Fruit fly (Drosophila melanogaster): ENCODE measurements around the gene CheA7a.

Gene CheA7a

DNA sequence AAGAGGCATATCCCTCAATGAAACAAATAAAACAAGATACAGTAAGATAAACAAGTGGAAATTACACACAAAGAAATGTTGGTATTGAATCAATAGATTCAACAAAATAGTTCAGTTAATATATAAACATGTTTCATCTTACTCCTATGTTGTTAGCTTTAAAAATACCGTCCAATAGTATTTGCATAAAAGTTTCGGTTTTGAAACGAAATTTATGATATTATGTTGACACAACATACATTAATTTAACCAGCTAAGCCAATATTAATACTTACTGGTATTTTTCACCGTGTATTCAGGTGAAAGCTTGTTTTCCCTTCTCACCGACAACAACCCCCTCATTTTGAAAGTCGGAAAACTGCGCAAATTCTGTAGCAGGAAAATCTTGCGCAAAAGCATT lies 39.4 kb upstream of the CheA7a start:
- TF ChIP-seq usp (GFP tag; optimal IDR thresholded peaks at IDR 0.05) (no peak), EcR (GFP tag; optimal IDR thresholded peaks at IDR 0.05) (no peak), CG8478 (optimal IDR thresholded peaks at IDR 0.05) (no peak), psq (optimal IDR thresholded peaks at IDR 0.05) (no peak), pan (optimal IDR thresholded peaks at IDR 0.05) (no peak), Dll (optimal IDR thresholded peaks at IDR 0.05) (no peak)

DNA sequence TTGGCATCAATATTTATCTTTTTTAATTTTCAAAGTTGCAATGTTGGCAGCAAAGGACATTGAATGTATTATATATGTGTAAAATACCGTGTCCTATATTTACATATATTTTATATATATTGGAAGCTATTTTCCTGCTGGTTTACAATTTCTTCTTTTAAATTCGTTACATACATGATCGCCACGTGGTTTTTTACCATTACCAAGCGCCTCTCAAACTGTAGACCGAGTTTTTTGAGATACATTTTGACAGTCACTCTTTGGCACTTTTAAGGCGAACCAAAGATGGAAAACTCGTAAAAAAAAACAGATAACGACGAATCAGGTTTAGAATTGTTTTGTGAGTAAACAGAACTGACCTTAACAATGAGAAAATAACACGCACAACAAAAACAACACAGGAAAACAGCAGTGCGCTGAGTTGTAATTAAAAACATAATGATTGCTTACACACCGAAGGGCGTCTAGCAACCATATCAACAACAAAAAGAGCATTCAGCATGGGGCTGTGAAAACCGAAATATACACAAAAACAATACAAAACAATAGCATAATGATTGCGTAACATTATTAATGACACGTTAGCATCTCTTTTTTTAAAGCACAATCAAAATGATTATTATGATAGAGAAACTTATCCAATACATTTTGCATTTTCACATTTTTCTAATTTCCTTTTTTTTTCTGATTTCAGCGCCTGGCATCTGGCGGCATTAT lies 38.2 kb upstream of the CheA7a start:
- TF ChIP-seq EcR (GFP tag; optimal IDR thresholded peaks at IDR 0.05) (no peak), pan (optimal IDR thresholded peaks at IDR 0.05) (no peak), CG8478 (optimal IDR thresholded peaks at IDR 0.05) (no peak), usp (GFP tag; optimal IDR thresholded peaks at IDR 0.05) (no peak), Dll (optimal IDR thresholded peaks at IDR 0.05) (no peak), psq (optimal IDR thresholded peaks at IDR 0.05) (no peak)

DNA sequence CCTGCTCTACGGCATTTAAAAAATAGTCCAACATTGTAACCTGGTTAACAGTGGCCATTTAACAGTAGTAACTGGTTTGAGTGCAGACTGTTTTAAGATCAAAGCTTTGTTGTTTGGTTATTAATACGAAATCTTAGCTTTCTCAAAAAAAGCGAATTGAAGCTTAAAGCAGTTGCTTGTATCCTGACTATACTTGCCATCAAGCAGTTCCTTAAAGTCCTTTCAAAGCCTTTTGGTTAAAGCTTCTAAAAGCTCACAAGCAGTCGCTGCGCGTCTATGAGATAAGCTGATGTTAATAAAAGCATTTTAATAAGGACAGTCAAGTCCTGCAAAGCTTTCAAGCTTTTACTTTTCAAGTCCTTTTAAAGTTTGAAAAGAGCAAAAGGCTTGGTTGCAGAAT lies 37.3 kb upstream of the CheA7a start:
- TF ChIP-seq CG8478 (optimal IDR thresholded peaks at IDR 0.05) (no peak), Dll (optimal IDR thresholded peaks at IDR 0.05) (no peak), usp (GFP tag; optimal IDR thresholded peaks at IDR 0.05) (no peak), psq (optimal IDR thresholded peaks at IDR 0.05) (no peak), EcR (GFP tag; optimal IDR thresholded peaks at IDR 0.05) (no peak), pan (optimal IDR thresholded peaks at IDR 0.05) (no peak)

DNA sequence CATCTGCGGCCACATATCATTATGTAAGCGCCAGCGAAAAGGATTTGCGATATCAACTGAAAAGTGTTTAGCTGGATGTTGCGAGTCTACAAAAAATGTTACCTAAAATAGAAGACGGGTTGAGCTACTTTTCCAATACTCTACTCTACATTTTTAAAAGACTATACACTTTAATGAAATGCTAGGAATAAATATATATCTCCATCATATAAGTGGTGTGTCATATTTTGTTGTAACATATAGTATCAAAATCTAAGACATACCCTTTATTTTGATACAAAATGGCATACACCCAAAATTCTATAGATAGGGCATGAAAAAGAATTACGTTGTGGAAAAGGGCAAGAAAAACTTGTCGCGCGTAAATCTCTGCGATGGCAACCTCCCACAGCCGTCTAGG lies 34.9 kb upstream of the CheA7a start:
- TF ChIP-seq Dll (optimal IDR thresholded peaks at IDR 0.05) (no peak), usp (GFP tag; optimal IDR thresholded peaks at IDR 0.05) (no peak), pan (optimal IDR thresholded peaks at IDR 0.05) (no peak), EcR (GFP tag; optimal IDR thresholded peaks at IDR 0.05) (no peak), CG8478 (optimal IDR thresholded peaks at IDR 0.05) (no peak), psq (optimal IDR thresholded peaks at IDR 0.05) (no peak)

DNA sequence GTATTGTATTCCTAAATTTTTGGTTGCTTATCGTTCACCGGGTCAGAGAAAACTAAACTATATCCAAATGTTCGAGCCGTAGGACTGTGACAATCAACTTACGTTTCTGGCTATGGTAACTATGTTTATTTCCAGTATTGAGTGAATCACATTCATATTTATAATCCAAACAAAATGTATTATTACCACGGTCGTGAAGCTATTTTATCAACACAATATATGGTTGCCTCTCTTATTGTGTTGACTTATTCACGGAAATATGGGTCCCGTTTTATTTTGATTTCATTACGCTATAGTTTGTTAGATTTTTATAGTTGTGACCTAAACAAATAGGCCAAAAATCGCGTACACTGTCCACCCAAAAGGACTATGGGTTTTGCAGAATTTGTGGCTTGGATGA lies 30.5 kb upstream of the CheA7a start, which contains the start of gene CG15034:
Gene CG15034, minus strand, starts transcription at position 101 of the 400 bp plus-strand sequence.
- TF ChIP-seq psq (optimal IDR thresholded peaks at IDR 0.05) (no peak), CG8478 (optimal IDR thresholded peaks at IDR 0.05) (no peak), usp (GFP tag; optimal IDR thresholded peaks at IDR 0.05) (no peak), Dll (optimal IDR thresholded peaks at IDR 0.05) (no peak), pan (optimal IDR thresholded peaks at IDR 0.05) (no peak), EcR (GFP tag; optimal IDR thresholded peaks at IDR 0.05) (no peak)

DNA sequence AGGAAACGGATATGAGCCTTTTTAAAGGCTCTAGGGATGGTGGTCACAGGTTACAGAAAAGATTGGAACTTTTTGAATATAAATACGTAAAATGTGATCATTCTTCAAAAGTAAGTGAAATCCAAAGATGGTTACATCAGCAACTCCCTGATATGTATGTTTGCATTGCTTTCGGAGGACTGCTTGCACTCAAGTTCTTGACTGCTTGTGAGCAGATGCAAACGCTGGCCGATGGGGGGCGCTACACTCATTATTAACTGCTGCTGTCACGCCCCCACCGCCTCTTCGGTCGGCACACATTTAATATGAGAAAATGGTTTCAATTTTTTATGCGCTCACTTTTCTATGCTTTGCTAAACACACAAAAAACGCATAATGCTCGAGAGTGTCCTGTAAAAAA lies 28.0 kb upstream of the CheA7a start:
- TF ChIP-seq CG8478 (optimal IDR thresholded peaks at IDR 0.05) (no peak), EcR (GFP tag; optimal IDR thresholded peaks at IDR 0.05) (no peak), Dll (optimal IDR thresholded peaks at IDR 0.05) (no peak), usp (GFP tag; optimal IDR thresholded peaks at IDR 0.05) (no peak), psq (optimal IDR thresholded peaks at IDR 0.05) (no peak), pan (optimal IDR thresholded peaks at IDR 0.05) (no peak)

DNA sequence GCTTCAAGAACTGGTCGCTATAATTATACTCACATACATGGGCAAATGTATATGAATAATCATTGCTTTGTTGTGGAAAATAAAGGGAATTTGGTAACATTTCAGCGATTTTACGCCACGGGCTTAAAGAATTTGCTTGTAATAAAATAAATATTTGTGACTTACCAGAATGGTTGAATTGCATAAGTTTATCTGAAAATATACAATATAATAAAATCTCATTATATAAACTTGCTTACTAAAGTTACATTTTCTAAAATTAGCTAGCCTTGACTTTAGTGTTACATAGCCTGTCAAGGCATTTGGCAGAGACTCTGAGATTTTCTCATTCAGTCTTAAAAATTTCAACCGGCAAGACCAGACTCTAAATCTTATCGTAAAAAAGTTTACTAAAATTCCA lies 19.4 kb upstream of the CheA7a start, which contains the start of gene CG1999:
Gene CG1999, plus strand, starts transcription at position 301 of the 400 bp plus-strand sequence.
- TF ChIP-seq psq (optimal IDR thresholded peaks at IDR 0.05) (no peak), pan (optimal IDR thresholded peaks at IDR 0.05) (no peak), Dll (optimal IDR thresholded peaks at IDR 0.05) (no peak), usp (GFP tag; optimal IDR thresholded peaks at IDR 0.05) (no peak), CG8478 (optimal IDR thresholded peaks at IDR 0.05) (no peak), EcR (GFP tag; optimal IDR thresholded peaks at IDR 0.05) (no peak)

DNA sequence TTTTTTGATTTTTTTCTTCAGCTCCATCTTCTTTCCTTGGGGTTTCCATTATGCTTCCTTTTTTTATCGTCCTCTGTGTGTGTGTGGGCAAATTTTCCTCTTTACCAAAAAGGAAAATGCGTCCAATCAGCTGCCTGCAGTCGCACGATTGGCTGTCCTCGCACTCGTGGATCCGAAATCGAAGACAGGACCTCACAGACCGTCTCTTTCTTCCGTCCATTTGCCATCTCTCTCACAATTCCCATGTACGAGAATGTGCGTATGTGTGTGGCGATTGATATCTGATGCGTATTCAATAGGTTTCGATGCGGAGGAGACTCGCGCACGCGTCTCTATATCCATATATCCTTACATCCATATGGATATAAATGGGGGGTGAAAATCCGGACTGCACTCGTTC lies 9.6 kb upstream of the CheA7a start:
- TF ChIP-seq CG8478 (optimal IDR thresholded peaks at IDR 0.05), result no peak
- TF ChIP-seq EcR (GFP tag; optimal IDR thresholded peaks at IDR 0.05), result no peak
- TF ChIP-seq Dll (optimal IDR thresholded peaks at IDR 0.05), result no peak
- no peak for TF ChIP-seq usp (GFP tag; optimal IDR thresholded peaks at IDR 0.05)
- TF ChIP-seq psq (optimal IDR thresholded peaks at IDR 0.05), result no peak
- no peak for TF ChIP-seq pan (optimal IDR thresholded peaks at IDR 0.05)

DNA sequence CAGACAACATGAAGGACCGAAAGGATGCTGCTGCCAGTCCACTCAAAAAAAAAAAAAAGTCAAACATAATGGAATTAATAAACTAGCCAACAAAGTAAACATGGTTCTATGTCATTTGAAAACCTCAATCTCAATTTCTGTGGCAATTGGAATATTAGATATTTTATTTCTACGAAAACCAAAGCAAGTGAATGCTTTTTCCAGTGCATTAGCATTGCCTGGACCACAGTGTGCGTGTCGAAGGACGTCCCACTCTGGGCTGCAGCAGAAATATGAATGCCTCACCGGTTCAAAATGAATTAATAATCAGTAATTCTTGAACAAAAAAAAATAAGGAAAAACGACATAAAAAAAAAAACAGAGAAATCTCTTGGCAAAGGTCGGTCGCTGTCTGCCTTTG lies 5.5 kb upstream of the CheA7a start:
- no peak for TF ChIP-seq psq (optimal IDR thresholded peaks at IDR 0.05)
- TF ChIP-seq Dll (optimal IDR thresholded peaks at IDR 0.05), result no peak
- TF ChIP-seq usp (GFP tag; optimal IDR thresholded peaks at IDR 0.05), result no peak

DNA sequence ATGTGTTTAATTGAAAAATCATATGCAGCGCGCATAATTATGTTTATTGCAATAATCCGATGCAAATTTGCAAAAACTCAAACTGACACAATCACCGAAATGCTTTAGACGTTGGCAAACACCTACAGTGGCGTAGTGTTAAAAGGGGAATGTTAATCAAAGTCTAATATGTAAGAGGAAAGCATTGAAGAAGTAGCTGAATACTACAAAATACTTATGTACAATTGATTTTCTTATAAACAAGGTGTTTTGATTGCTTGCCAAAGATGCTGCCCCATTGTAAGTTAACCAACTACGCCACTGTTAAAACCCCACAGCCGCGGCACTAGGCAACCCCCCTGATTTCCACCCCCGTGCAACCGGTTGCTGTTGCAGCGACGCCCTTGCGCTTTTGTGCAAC lies 1.6 kb downstream of the CheA7a start:
- no peak for TF ChIP-seq CG8478 (optimal IDR thresholded peaks at IDR 0.05)
- TF ChIP-seq usp (GFP tag; optimal IDR thresholded peaks at IDR 0.05), result no peak
- no peak for TF ChIP-seq EcR (GFP tag; optimal IDR thresholded peaks at IDR 0.05)
- TF ChIP-seq pan (optimal IDR thresholded peaks at IDR 0.05), result no peak
- TF ChIP-seq Dll (optimal IDR thresholded peaks at IDR 0.05), result no peak
- TF ChIP-seq psq (optimal IDR thresholded peaks at IDR 0.05), result no peak

DNA sequence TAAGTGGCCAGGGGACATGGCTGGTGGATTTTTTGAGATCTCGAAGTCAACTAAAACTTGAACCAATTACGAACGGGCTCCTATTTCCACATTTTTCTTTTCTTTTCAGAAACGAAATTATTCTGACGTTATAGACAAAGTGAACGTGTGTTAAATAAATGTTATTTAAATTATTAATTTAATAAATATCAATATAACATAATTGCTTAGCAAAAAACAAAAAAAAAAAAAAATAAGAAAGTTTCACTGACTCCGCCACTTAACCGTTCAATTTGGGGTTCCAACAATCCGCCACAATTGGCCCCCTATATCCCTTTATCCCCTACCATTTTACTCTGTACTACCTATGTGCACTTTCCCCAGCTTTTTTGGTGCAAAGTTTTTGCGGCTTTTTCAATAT lies 5.0 kb downstream of the CheA7a start, which contains the start of gene CG42781:
Gene CG42781, minus strand, starts transcription at position 101 of the 400 bp plus-strand sequence.
- TF ChIP-seq psq (optimal IDR thresholded peaks at IDR 0.05) (no peak), pan (optimal IDR thresholded peaks at IDR 0.05) (no peak), EcR (GFP tag; optimal IDR thresholded peaks at IDR 0.05) (no peak), CG8478 (optimal IDR thresholded peaks at IDR 0.05) (no peak), Dll (optimal IDR thresholded peaks at IDR 0.05) (no peak), usp (GFP tag; optimal IDR thresholded peaks at IDR 0.05) (no peak)

DNA sequence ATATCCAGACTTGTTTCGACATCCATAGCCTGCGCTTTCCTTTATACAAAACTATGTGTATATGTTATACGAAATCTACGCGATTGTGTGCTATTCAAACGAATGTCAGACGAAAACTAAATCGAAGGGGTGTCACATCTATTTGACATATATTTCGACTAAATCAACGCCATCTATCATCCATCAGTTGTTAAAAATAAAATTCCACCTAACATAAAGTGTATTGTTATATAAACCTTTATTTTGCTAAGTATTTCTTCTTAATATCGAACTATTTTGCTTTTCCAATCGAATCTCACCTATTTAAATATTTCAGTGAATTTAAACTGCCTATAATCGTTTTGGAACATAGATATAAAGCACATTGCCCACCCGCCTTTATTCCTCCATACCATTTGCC lies 25.1 kb downstream of the CheA7a start, which contains the start of gene CG15035:
Gene CG15035, minus strand, starts transcription at position 101 of the 400 bp plus-strand sequence.
- no peak for TF ChIP-seq CG8478 (optimal IDR thresholded peaks at IDR 0.05)
- no peak for TF ChIP-seq Dll (optimal IDR thresholded peaks at IDR 0.05)
- TF ChIP-seq psq (optimal IDR thresholded peaks at IDR 0.05), result no peak
- TF ChIP-seq EcR (GFP tag; optimal IDR thresholded peaks at IDR 0.05), result no peak
- TF ChIP-seq usp (GFP tag; optimal IDR thresholded peaks at IDR 0.05), result no peak
- no peak for TF ChIP-seq pan (optimal IDR thresholded peaks at IDR 0.05)

Measured in whole organism.